Fruit fly (Drosophila melanogaster) whole organism, embryonic: Measurements from ENCODE around the gene CG33217.

Experiments used
- ATbp ChIP-seq: fragments of 200-800 bp; sonication (Bioruptor generic); optimal IDR thresholded peaks from 2 replicates; lab custom pipeline; 2017; ENCODE audit warnings: missing biosample characterization, mild to moderate bottlenecking, missing genetic modification characterization, missing genetic modification reagents
- Atf3 ChIP-seq: fragments of 200-800 bp; sonication (Bioruptor generic); optimal IDR thresholded peaks from 3 replicates; lab custom pipeline; 2016; ENCODE audit warnings: missing biosample characterization, missing genetic modification characterization
- CG10321 ChIP-seq: fragments of 200-800 bp; sonication (Bioruptor generic); IDR thresholded peaks from 2 replicates; pipeline ENCODE4 v1.3.6; 2022; ENCODE audit warnings: missing biosample characterization, missing genetic modification characterization
- CG12299 ChIP-seq: fragments of 200-800 bp; sonication (Bioruptor generic); optimal IDR thresholded peaks from 2 replicates; lab custom pipeline; 2018; ENCODE audit warnings: missing biosample characterization, mild to moderate bottlenecking, missing genetic modification characterization
- CG12659 ChIP-seq: fragments of 200-800 bp; sonication (Bioruptor generic); optimal IDR thresholded peaks from 3 replicates; lab custom pipeline; 2017; ENCODE audit warnings: mild to moderate bottlenecking, missing biosample characterization, missing genetic modification reagents, missing genetic modification characterization
- CG13894 ChIP-seq: fragments of 200-800 bp; sonication (Bioruptor generic); optimal IDR thresholded peaks from 3 replicates; lab custom pipeline; 2018; ENCODE audit warnings: missing biosample characterization, mild to moderate bottlenecking, missing genetic modification characterization, moderate library complexity
- CG14441 ChIP-seq: fragments of 200-800 bp; sonication (Bioruptor generic); IDR thresholded peaks from 2 replicates; pipeline ENCODE4 v1.3.6; 2022; ENCODE audit warnings: missing biosample characterization, missing genetic modification characterization
- CG14667 ChIP-seq: fragments of 200-800 bp; sonication (Bioruptor generic); IDR thresholded peaks from 2 replicates; pipeline ENCODE4 v1.3.6; 2022; ENCODE audit warnings: missing biosample characterization, missing genetic modification characterization
- CG16815 ChIP-seq: fragments of 200-800 bp; sonication (Bioruptor generic); optimal IDR thresholded peaks from 3 replicates; lab custom pipeline; 2017; ENCODE audit warnings: missing biosample characterization, mild to moderate bottlenecking, missing genetic modification characterization
- CG18011 ChIP-seq: fragments of 200-800 bp; sonication (Bioruptor generic); optimal IDR thresholded peaks from 2 replicates; lab custom pipeline; 2017; ENCODE audit warnings: missing biosample characterization, missing genetic modification characterization, mild to moderate bottlenecking, moderate library complexity, missing genotype
- CG2116 ChIP-seq: fragments of 200-800 bp; sonication (Bioruptor generic); optimal IDR thresholded peaks from 3 replicates; lab custom pipeline; 2018; ENCODE audit warnings: missing biosample characterization, mild to moderate bottlenecking, missing genetic modification characterization
- CG2120 ChIP-seq: fragments of 200-800 bp; sonication (Bioruptor generic); optimal IDR thresholded peaks from 3 replicates; lab custom pipeline; 2016; ENCODE audit warnings: missing biosample characterization, missing genetic modification characterization
- CG2199 ChIP-seq: fragments of 200-800 bp; sonication (Bioruptor generic); IDR thresholded peaks from 3 replicates; pipeline ENCODE4 v1.3.6; 2022; ENCODE audit warnings: missing biosample characterization, missing genetic modification characterization
- CG2712 ChIP-seq: fragments of 200-800 bp; optimal IDR thresholded peaks from 3 replicates; lab custom pipeline; 2019; ENCODE audit warnings: missing biosample characterization, mild to moderate bottlenecking, missing genetic modification characterization, moderate library complexity
- CG30431 ChIP-seq: fragments of 200-800 bp; sonication (Bioruptor generic); optimal IDR thresholded peaks from 2 replicates; lab custom pipeline; 2017; ENCODE audit warnings: missing biosample characterization, missing genetic modification characterization
- CG32772 ChIP-seq: fragments of 200-800 bp; sonication (Bioruptor generic); IDR thresholded peaks from 2 replicates; pipeline ENCODE4 v1.3.6; 2022; ENCODE audit warnings: missing biosample characterization, missing genetic modification characterization
- CG34376 ChIP-seq: fragments of 200-800 bp; sonication (Bioruptor generic); optimal IDR thresholded peaks from 2 replicates; lab custom pipeline; 2018; ENCODE audit warnings: missing biosample characterization, mild to moderate bottlenecking, missing genetic modification characterization
- CG4404 ChIP-seq: fragments of 200-800 bp; sonication (Bioruptor generic); IDR thresholded peaks from 2 replicates; pipeline ENCODE4 v1.3.6; 2022; ENCODE audit warnings: missing biosample characterization, missing genetic modification characterization
- CG7745 ChIP-seq: fragments of 200-800 bp; sonication (Bioruptor generic); optimal IDR thresholded peaks from 2 replicates; lab custom pipeline; 2018; ENCODE audit warnings: missing biosample characterization, mild to moderate bottlenecking, missing genetic modification characterization, moderate library complexity
- CG8281 ChIP-seq: fragments of 200-800 bp; sonication (Bioruptor generic); optimal IDR thresholded peaks from 2 replicates; lab custom pipeline; 2018; ENCODE audit warnings: missing biosample characterization, mild to moderate bottlenecking, missing genetic modification characterization, moderate library complexity
- CG8765 ChIP-seq: fragments of 200-800 bp; sonication (Bioruptor generic); IDR thresholded peaks from 2 replicates; pipeline ENCODE4 v1.3.6; 2022; ENCODE audit warnings: missing biosample characterization, missing genetic modification characterization
- CG9437 ChIP-seq: fragments of 200-800 bp; sonication (Bioruptor generic); optimal IDR thresholded peaks from 2 replicates; lab custom pipeline; 2018; ENCODE audit warnings: missing biosample characterization, mild to moderate bottlenecking, missing genetic modification characterization
- CTCF ChIP-seq: fragments of 200-800 bp; sonication (Bioruptor generic); optimal IDR thresholded peaks from 2 replicates; lab custom pipeline; 2017; ENCODE audit warnings: missing biosample characterization, mild to moderate bottlenecking, missing genetic modification characterization, moderate library complexity
- Fer2 ChIP-seq: fragments of 200-800 bp; sonication (Bioruptor generic); optimal IDR thresholded peaks from 2 replicates; lab custom pipeline; 2018; ENCODE audit warnings: missing biosample characterization, mild to moderate bottlenecking, missing genetic modification characterization, moderate library complexity
- Hr39 ChIP-seq: fragments of >200 bp; optimal IDR thresholded peaks from 2 replicates; lab custom pipeline; 2017
- Jarid2 ChIP-seq: fragments of 200-800 bp; sonication (Bioruptor generic); optimal IDR thresholded peaks from 3 replicates; lab custom pipeline; 2017; ENCODE audit warnings: mild to moderate bottlenecking, missing biosample characterization, missing genetic modification reagents, missing genetic modification characterization
- MBD-R2 ChIP-seq: fragments of 200-800 bp; sonication (Bioruptor generic); IDR thresholded peaks from 2 replicates; pipeline ENCODE4 v1.3.6; 2022; ENCODE audit warnings: missing biosample characterization, missing genetic modification characterization
- Mrtf ChIP-seq: fragments of 200-800 bp; sonication (Bioruptor generic); IDR thresholded peaks from 3 replicates; pipeline ENCODE4 v1.3.6; 2022; ENCODE audit warnings: missing biosample characterization, missing genetic modification characterization
- NK7.1 ChIP-seq: fragments of 200-800 bp; sonication (Bioruptor generic); optimal IDR thresholded peaks from 3 replicates; lab custom pipeline; 2016; ENCODE audit warnings: missing biosample characterization, missing genetic modification characterization
- Nf-YA ChIP-seq: fragments of 200-800 bp; sonication (Bioruptor generic); IDR thresholded peaks from 2 replicates; pipeline ENCODE4 v1.3.6; 2022; ENCODE audit warnings: missing biosample characterization, missing genetic modification characterization
- Nf-YC ChIP-seq: fragments of 200-800 bp; optimal IDR thresholded peaks from 3 replicates; lab custom pipeline; 2019; ENCODE audit warnings: missing biosample characterization, mild to moderate bottlenecking, missing genetic modification characterization, moderate library complexity
- Rx ChIP-seq: fragments of 200-800 bp; sonication (Bioruptor generic); IDR thresholded peaks from 2 replicates; pipeline ENCODE4 v1.3.6; 2022; ENCODE audit warnings: missing biosample characterization, missing genetic modification characterization
- Sin3A ChIP-seq: fragments of >200 bp; optimal IDR thresholded peaks from 2 replicates; lab custom pipeline; 2018
- Sry-δ ChIP-seq: fragments of 200-800 bp; sonication (Bioruptor generic); optimal IDR thresholded peaks from 2 replicates; lab custom pipeline; 2016; ENCODE audit warnings: missing biosample characterization, missing genetic modification characterization
- ab ChIP-seq: fragments of 200-800 bp; sonication (Bioruptor generic); optimal IDR thresholded peaks from 2 replicates; lab custom pipeline; 2016; ENCODE audit warnings: missing biosample characterization, missing genetic modification characterization
- ac ChIP-seq: fragments of 200-800 bp; sonication (Bioruptor generic); optimal IDR thresholded peaks from 3 replicates; lab custom pipeline; 2017; ENCODE audit warnings: missing biosample characterization, mild to moderate bottlenecking, missing genetic modification characterization
- disco-r ChIP-seq: fragments of 200-800 bp; sonication (Bioruptor generic); optimal IDR thresholded peaks from 2 replicates; lab custom pipeline; 2016; ENCODE audit warnings: missing biosample characterization, missing genetic modification characterization
- en ChIP-seq: fragments of 200-800 bp; sonication (Bioruptor generic); optimal IDR thresholded peaks from 2 replicates; lab custom pipeline; 2016; ENCODE audit warnings: missing biosample characterization, missing genetic modification characterization
- exex ChIP-seq: fragments of 200-800 bp; sonication (Bioruptor generic); optimal IDR thresholded peaks from 4 replicates; lab custom pipeline; 2018; ENCODE audit warnings: missing biosample characterization, mild to moderate bottlenecking, missing genetic modification characterization, moderate library complexity
- ftz-f1 ChIP-seq: fragments of 200-800 bp; sonication (Bioruptor generic); optimal IDR thresholded peaks from 2 replicates; lab custom pipeline; 2016; ENCODE audit warnings: missing biosample characterization, missing genetic modification characterization
- gro ChIP-seq: fragments of 200-800 bp; sonication (Bioruptor generic); optimal IDR thresholded peaks from 2 replicates; lab custom pipeline; 2016; ENCODE audit warnings: missing biosample characterization, missing genetic modification characterization
- h ChIP-seq: fragments of >200 bp; optimal IDR thresholded peaks from 2 replicates; lab custom pipeline; 2017
- hth ChIP-seq: fragments of >200 bp; optimal IDR thresholded peaks from 2 replicates; lab custom pipeline; 2017; ENCODE audit warnings: inconsistent platforms
- nerfin-1 ChIP-seq: fragments of 200-800 bp; sonication (Bioruptor generic); optimal IDR thresholded peaks from 3 replicates; lab custom pipeline; 2019; ENCODE audit warnings: missing biosample characterization, mild to moderate bottlenecking, missing genetic modification characterization, moderate library complexity
- oc ChIP-seq: fragments of 200-800 bp; sonication (Bioruptor generic); optimal IDR thresholded peaks from 2 replicates; lab custom pipeline; 2018; ENCODE audit warnings: missing biosample characterization, mild to moderate bottlenecking, missing genetic modification characterization, moderate library complexity
- org-1 ChIP-seq: fragments of 200-800 bp; sonication (Bioruptor generic); optimal IDR thresholded peaks from 2 replicates; lab custom pipeline; 2017; ENCODE audit warnings: missing biosample characterization, missing genetic modification characterization
- prd ChIP-seq, 3 experiments: fragments of >200 bp in 2 of 3; fragments of 200-800 bp in 1 of 3; sonication (Bioruptor generic) in 1 of 3; optimal IDR thresholded peaks in 2 of 3; IDR thresholded peaks in 1 of 3; 2 replicates in 2 of 3; 3 replicates in 1 of 3; pipeline versions ENCODE4 v1.3.6 to Lab custom; 2017 to 2022; ENCODE audit warnings: missing biosample characterization in 1 of 3, missing genetic modification characterization in 1 of 3
- pzg ChIP-seq: fragments of 200-800 bp; sonication (Bioruptor generic); optimal IDR thresholded peaks from 3 replicates; lab custom pipeline; 2018; ENCODE audit warnings: missing biosample characterization, mild to moderate bottlenecking, missing genetic modification characterization, moderate library complexity
- ro ChIP-seq: fragments of 200-800 bp; sonication (Bioruptor generic); IDR thresholded peaks from 2 replicates; pipeline ENCODE4 v1.3.6; 2022; ENCODE audit warnings: missing biosample characterization, missing genetic modification characterization
- run ChIP-seq: fragments of 200-800 bp; sonication (Bioruptor generic); optimal IDR thresholded peaks from 3 replicates; lab custom pipeline; 2018; ENCODE audit warnings: missing biosample characterization, mild to moderate bottlenecking, missing genetic modification characterization
- sob ChIP-seq: fragments of 200-800 bp; sonication (Bioruptor generic); IDR thresholded peaks from 2 replicates; pipeline ENCODE4 v1.3.6; 2022; ENCODE audit warnings: missing biosample characterization, missing genetic modification characterization
- stc ChIP-seq: fragments of 200-800 bp; sonication (Bioruptor generic); IDR thresholded peaks from 2 replicates; pipeline ENCODE4 v1.3.6; 2022; ENCODE audit warnings: missing biosample characterization, missing genetic modification characterization
- twi ChIP-seq: fragments of 200-800 bp; optimal IDR thresholded peaks from 2 replicates; lab custom pipeline; 2019; ENCODE audit warnings: missing biosample characterization, mild to moderate bottlenecking, missing genetic modification characterization, moderate library complexity
- wor ChIP-seq: fragments of 200-800 bp; sonication (Bioruptor generic); IDR thresholded peaks from 2 replicates; pipeline ENCODE4 v1.3.6; 2022; ENCODE audit warnings: missing biosample characterization, missing genetic modification characterization

CG33217 gene

DNA sequence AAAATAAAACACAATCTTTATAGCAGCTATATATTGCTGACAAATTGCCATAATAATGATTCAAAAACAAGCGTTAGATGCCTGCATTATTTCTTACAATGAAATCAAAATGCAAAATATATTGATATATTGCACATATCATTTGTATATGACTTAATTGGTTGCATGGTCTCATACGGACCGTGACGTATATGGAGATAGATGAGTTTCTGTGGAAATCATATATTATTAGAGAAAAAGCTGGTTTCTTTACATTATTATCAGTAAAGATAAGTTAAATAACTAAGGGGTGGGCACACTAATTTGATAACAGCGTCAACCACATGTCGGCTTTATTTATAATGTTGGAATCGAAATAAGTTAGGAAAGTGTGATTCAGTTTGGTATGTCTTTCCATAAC is at the start of gene CG33217:
Gene CG33217, plus strand, starts transcription at position 290 of the 400 bp plus-strand sequence.
- TF ChIP-seq CG9437 (GFP tag; lab: Kevin White, UChicago) (peak; percentile 35), CG4404 (GFP tag; lab: Robert Waterston, UW) (no peak), org-1 (GFP tag; lab: Kevin White, UChicago) (no peak), Fer2 (tag; lab: Kevin White, UChicago) (no peak), ab (GFP tag; lab: Kevin White, UChicago) (no peak), CG14667 (GFP tag; lab: Robert Waterston, UW) (no peak), CG12659 (GFP tag; lab: Kevin White, UChicago) (peak; percentile 30), CG8281 (tag; lab: Kevin White, UChicago) (no peak), CG7745 (tag; lab: Kevin White, UChicago) (no peak), Nf-YA (GFP tag; lab: Robert Waterston, UW) (no peak), oc (tag; lab: Kevin White, UChicago) (no peak), pzg (peak; percentile 63), Hr39 (lab: Kevin White, UChicago) (no peak), CG2120 (no peak), disco-r (no peak), Sin3A (lab: Kevin White, UChicago) (no peak), exex (tag; lab: Kevin White, UChicago) (no peak), stc (no peak), Jarid2 (GFP tag; lab: Kevin White, UChicago) (no peak), CG2116 (GFP tag; lab: Kevin White, UChicago) (peak; percentile 8), CG8765 (no peak), ro (GFP tag; lab: Robert Waterston, UW) (no peak), MBD-R2 (GFP tag; lab: Robert Waterston, UW) (peak; percentile 46; the same call in 1 of the 2 replicates), CG18011 (GFP tag; lab: Kevin White, UChicago) (no peak), prd (optimal IDR thresholded peaks at IDR 0.05; lab: Kevin White, UChicago) (no peak), prd (GFP tag; IDR thresholded peaks at IDR 0.05; lab: Robert Waterston, UW) (no peak), ATbp (GFP tag; lab: Kevin White, UChicago) (no peak), ftz-f1 (GFP tag; lab: Kevin White, UChicago) (no peak), CG2712 (tag; lab: Kevin White, UChicago) (peak; percentile 21), CG13894 (tag; lab: Kevin White, UChicago) (no peak), CG32772 (GFP tag; lab: Robert Waterston, UW) (no peak), hth (lab: Kevin White, UChicago) (no peak), Rx (GFP tag; lab: Robert Waterston, UW) (no peak), CG12299 (tag; lab: Kevin White, UChicago) (no peak), CG14441 (GFP tag; lab: Robert Waterston, UW) (no peak), twi (tag; lab: Kevin White, UChicago) (peak; percentile 30), run (tag; lab: Kevin White, UChicago) (no peak), ac (GFP tag; lab: Kevin White, UChicago) (no peak), CG30431 (no peak), CTCF (no peak), Mrtf (GFP tag; lab: Robert Waterston, UW) (no peak), Sry-δ (peak; percentile 16), CG10321 (GFP tag; lab: Robert Waterston, UW) (no peak), wor (GFP tag; lab: Robert Waterston, UW) (no peak), h (lab: Kevin White, UChicago) (no peak), nerfin-1 (tag; lab: Kevin White, UChicago) (no peak), Nf-YC (tag; lab: Kevin White, UChicago) (no peak), CG2199 (no peak), CG34376 (GFP tag; lab: Kevin White, UChicago) (no peak), CG16815 (GFP tag; lab: Kevin White, UChicago) (no peak), Atf3 (GFP tag; lab: Kevin White, UChicago) (no peak), sob (GFP tag; lab: Robert Waterston, UW) (no peak), gro (GFP tag; lab: Kevin White, UChicago) (no peak), NK7.1 (GFP tag; lab: Kevin White, UChicago) (no peak), en (GFP tag; lab: Kevin White, UChicago) (no peak)
